Worm (Caenorhabditis elegans) whole organism, L2 larva: Measurements from ENCODE around the gene srg-6.

ENCODE experiments used
- C34F6.9 ChIP-seq: fragments of 150-350 bp; optimal IDR thresholded peaks from 2 replicates; lab custom pipeline; 2014; ENCODE audit warnings: missing biosample characterization, missing genetic modification characterization
- F13H6.1 ChIP-seq: sonication (generic microtip); optimal IDR thresholded peaks from 2 replicates; lab custom pipeline; 2016; ENCODE audit warnings: missing genetic modification characterization, missing compliant biosample characterization
- R02D3.7 ChIP-seq: fragments of 150-350 bp; optimal IDR thresholded peaks from 2 replicates; lab custom pipeline; 2014; ENCODE audit warnings: missing biosample characterization, missing genetic modification characterization
- Y55F3AM.14 ChIP-seq: fragments of 200-800 bp; sonication (Bioruptor generic); optimal IDR thresholded peaks from 2 replicates; lab custom pipeline; 2018; ENCODE audit warnings: mild to moderate bottlenecking, missing genetic modification characterization, missing compliant biosample characterization
- ZK546.5 ChIP-seq: sonication (generic microtip); optimal IDR thresholded peaks from 2 replicates; lab custom pipeline; 2017; ENCODE audit warnings: missing biosample characterization, missing genetic modification characterization
- alr-1 ChIP-seq: fragments of 150-350 bp; optimal IDR thresholded peaks from 2 replicates; lab custom pipeline; 2014; ENCODE audit warnings: missing biosample characterization, missing genetic modification characterization
- aly-2 ChIP-seq: fragments of 150-350 bp; optimal IDR thresholded peaks from 2 replicates; lab custom pipeline; 2014; ENCODE audit warnings: missing biosample characterization, missing genetic modification characterization
- ama-1 ChIP-seq: fragments of 150-350 bp; optimal IDR thresholded peaks from 2 replicates; lab custom pipeline; 2018; ENCODE audit warnings: inconsistent platforms
- blmp-1 ChIP-seq: sonication (generic microtip); optimal IDR thresholded peaks from 2 replicates; lab custom pipeline; 2017; ENCODE audit warnings: missing genetic modification characterization, mild to moderate bottlenecking, missing compliant biosample characterization, antibody characterized with exemption, moderate library complexity; ENCODE audit not compliant: insufficient read depth
- ceh-16 ChIP-seq: fragments of 150-350 bp; optimal IDR thresholded peaks from 2 replicates; lab custom pipeline; 2014; ENCODE audit warnings: missing biosample characterization, missing genetic modification characterization
- ceh-82 ChIP-seq: fragments of 150-350 bp; optimal IDR thresholded peaks from 2 replicates; lab custom pipeline; 2014; ENCODE audit warnings: missing biosample characterization, missing genetic modification characterization
- crh-2 ChIP-seq: sonication (generic microtip); optimal IDR thresholded peaks from 2 replicates; lab custom pipeline; 2017; ENCODE audit warnings: missing biosample characterization, missing genetic modification characterization
- dmd-4 ChIP-seq: sonication (generic microtip); optimal IDR thresholded peaks from 2 replicates; lab custom pipeline; 2017; ENCODE audit warnings: missing biosample characterization, missing genetic modification characterization
- elt-1 ChIP-seq: fragments of 150-350 bp; optimal IDR thresholded peaks from 2 replicates; lab custom pipeline; 2014; ENCODE audit warnings: missing biosample characterization, missing genetic modification characterization
- elt-3 ChIP-seq: sonication (generic microtip); optimal IDR thresholded peaks from 2 replicates; lab custom pipeline; 2017; ENCODE audit warnings: missing biosample characterization, missing genetic modification characterization
- fos-1 ChIP-seq: fragments of 150-350 bp; optimal IDR thresholded peaks from 2 replicates; lab custom pipeline; 2014; ENCODE audit warnings: missing biosample characterization, missing genetic modification characterization
- lin-11 ChIP-seq: fragments of 150-350 bp; sonication (generic microtip); optimal IDR thresholded peaks from 2 replicates; lab custom pipeline; 2014; ENCODE audit warnings: missing biosample characterization, missing genetic modification characterization, inconsistent platforms, mixed read lengths
- lin-39 ChIP-seq: fragments of 150-350 bp; optimal IDR thresholded peaks from 2 replicates; lab custom pipeline; 2014; ENCODE audit warnings: missing biosample characterization, missing genetic modification reagents, missing genetic modification characterization
- lsy-2 ChIP-seq, 2 experiments: fragments of 150-350 bp in 1 of 2; sonication (generic microtip) in 1 of 2; optimal IDR thresholded peaks; 2 replicates each; lab custom pipeline; 2014 to 2017; ENCODE audit warnings: missing biosample characterization in 2 of 2, missing genetic modification characterization in 2 of 2
- mab-5 ChIP-seq: fragments of 150-350 bp; optimal IDR thresholded peaks from 2 replicates; lab custom pipeline; 2014; ENCODE audit warnings: missing biosample characterization, missing genetic modification characterization
- mbf-1 ChIP-seq: sonication (generic microtip); optimal IDR thresholded peaks from 2 replicates; lab custom pipeline; 2017; ENCODE audit warnings: missing biosample characterization, missing genetic modification characterization
- mdl-1 ChIP-seq, 2 experiments: fragments of 150-350 bp in 1 of 2; sonication (generic microtip) in 1 of 2; optimal IDR thresholded peaks; 2 replicates each; lab custom pipeline; 2017; ENCODE audit warnings: missing biosample characterization in 2 of 2, missing genetic modification characterization in 2 of 2
- nhr-10 ChIP-seq: sonication (generic microtip); optimal IDR thresholded peaks from 2 replicates; lab custom pipeline; 2017; ENCODE audit warnings: missing biosample characterization, missing genetic modification characterization
- nhr-12 ChIP-seq: fragments of 150-350 bp; optimal IDR thresholded peaks from 2 replicates; lab custom pipeline; 2014; ENCODE audit warnings: missing biosample characterization, missing genetic modification characterization
- nhr-129 ChIP-seq: fragments of 150-350 bp; optimal IDR thresholded peaks from 2 replicates; lab custom pipeline; 2014; ENCODE audit warnings: missing biosample characterization, missing genetic modification characterization
- nhr-23 ChIP-seq: fragments of 150-350 bp; optimal IDR thresholded peaks from 2 replicates; lab custom pipeline; 2014; ENCODE audit warnings: missing biosample characterization, missing genetic modification reagents, missing genetic modification characterization
- nhr-25 ChIP-seq: fragments of 150-350 bp; sonication (generic microtip); optimal IDR thresholded peaks from 3 replicates; lab custom pipeline; 2014; ENCODE audit warnings: missing biosample characterization, missing genetic modification characterization
- nhr-6 ChIP-seq: fragments of 150-350 bp; optimal IDR thresholded peaks from 2 replicates; lab custom pipeline; 2014; ENCODE audit warnings: missing biosample characterization, missing genetic modification characterization
- nhr-77 ChIP-seq: fragments of 150-350 bp; optimal IDR thresholded peaks from 2 replicates; lab custom pipeline; 2014; ENCODE audit warnings: missing biosample characterization, missing genetic modification characterization
- sem-4 ChIP-seq: fragments of 150-350 bp; optimal IDR thresholded peaks from 2 replicates; lab custom pipeline; 2014; ENCODE audit warnings: missing biosample characterization, missing genetic modification reagents, missing genetic modification characterization
- sma-3 ChIP-seq: sonication (generic microtip); optimal IDR thresholded peaks from 2 replicates; lab custom pipeline; 2016; ENCODE audit warnings: missing genetic modification reagents, missing genetic modification characterization, missing compliant biosample characterization
- sma-9 ChIP-seq, 2 experiments: fragments of 150-350 bp in 1 of 2; sonication (generic microtip) in 1 of 2; optimal IDR thresholded peaks; 2 replicates each; lab custom pipeline; 2014 to 2016; ENCODE audit warnings: missing genetic modification characterization in 2 of 2, mild to moderate bottlenecking in 1 of 2, missing biosample characterization in 1 of 2, missing compliant biosample characterization in 1 of 2, missing genetic modification reagents in 1 of 2, moderate library complexity in 1 of 2
- unc-39 ChIP-seq: fragments of 150-350 bp; optimal IDR thresholded peaks from 2 replicates; lab custom pipeline; 2014; ENCODE audit warnings: missing biosample characterization, missing genetic modification characterization
- unc-55 ChIP-seq: fragments of 150-350 bp; sonication (generic microtip); optimal IDR thresholded peaks from 3 replicates; lab custom pipeline; 2014; ENCODE audit warnings: missing biosample characterization, missing genetic modification reagents, missing genetic modification characterization
- unc-62 ChIP-seq: fragments of 150-350 bp; optimal IDR thresholded peaks from 2 replicates; lab custom pipeline; 2014; ENCODE audit warnings: missing biosample characterization, missing genetic modification reagents, missing genetic modification characterization
- zag-1 ChIP-seq: fragments of 150-350 bp; optimal IDR thresholded peaks from 2 replicates; lab custom pipeline; 2014; ENCODE audit warnings: missing biosample characterization, missing genetic modification characterization
- ztf-1 ChIP-seq: fragments of 200-800 bp; sonication (Bioruptor generic); conservative IDR thresholded peaks from 2 replicates; pipeline ENCODE4 v1.3.6; 2022; ENCODE audit warnings: missing genetic modification characterization, missing compliant biosample characterization
- ztf-11 ChIP-seq: sonication (generic microtip); optimal IDR thresholded peaks from 2 replicates; lab custom pipeline; 2017; ENCODE audit warnings: missing biosample characterization, missing genetic modification characterization
- ztf-4 ChIP-seq: fragments of 150-350 bp; optimal IDR thresholded peaks from 2 replicates; lab custom pipeline; 2014; ENCODE audit warnings: missing biosample characterization, missing genetic modification characterization

srg-6 gene

ce11 chrIII:6270277-6270676, 4.5 kb upstream of the srg-6 start, which contains the start of gene srg-3:
TSS of gene srg-3 (minus strand) at chrIII:6270377.
- TF ChIP-seq mdl-1 (tag; optimal IDR thresholded peaks at IDR 0.05; lab: Kevin White, UChicago) (no peak), sma-3 (GFP tag; lab: Kevin White, UChicago) (no peak), mbf-1 (tag; lab: Kevin White, UChicago) (no peak), unc-62 (GFP tag; lab: Kevin White, UChicago) (no peak), R02D3.7 (no peak), C34F6.9 (tag; lab: Kevin White, UChicago) (no peak), fos-1 (tag; lab: Kevin White, UChicago) (no peak), lin-11 (tag; lab: Kevin White, UChicago) (no peak), elt-1 (tag; lab: Kevin White, UChicago) (no peak), ceh-82 (no peak), dmd-4 (tag; lab: Kevin White, UChicago) (no peak)

- TF ChIP-seq elt-3 (no peak), nhr-10 (tag; lab: Kevin White, UChicago) (no peak), unc-55 (no peak), lsy-2 (tag; optimal IDR thresholded peaks at IDR 0.05; lab: Kevin White, UChicago) (no peak), crh-2 (tag; lab: Kevin White, UChicago) (no peak), nhr-6 (tag; lab: Kevin White, UChicago) (no peak), ztf-1 (GFP tag; lab: Robert Waterston, UW) (no peak), mab-5 (tag; lab: Kevin White, UChicago) (no peak)
- TF ChIP-seq, all 48 proteins: peak for 0
Measured at ce11 chrIII:6268061-6268460, 2.2 kb upstream of the srg-6 start, which contains the start of gene srg-7. TSS of gene srg-7 (minus strand) at chrIII:6268161.

ce11 chrIII:6264447-6264846, 1.4 kb downstream of the srg-6 start, which contains the start of gene srg-5:
TSS of gene srg-5 (minus strand) at chrIII:6264547.
- TF ChIP-seq unc-55 (no peak), mab-5 (tag; lab: Kevin White, UChicago) (no peak), ztf-4 (tag; lab: Kevin White, UChicago) (no peak), Y55F3AM.14 (GFP tag; lab: Kevin White, UChicago) (no peak), nhr-23 (no peak), mbf-1 (tag; lab: Kevin White, UChicago) (no peak), unc-39 (no peak), ztf-11 (tag; lab: Kevin White, UChicago) (no peak), aly-2 (tag; lab: Kevin White, UChicago) (no peak), F13H6.1 (tag; lab: Kevin White, UChicago) (no peak), zag-1 (tag; lab: Kevin White, UChicago) (no peak), nhr-6 (tag; lab: Kevin White, UChicago) (no peak), sma-9 (GFP tag; optimal IDR thresholded peaks at IDR 0.05; lab: Kevin White, UChicago) (no peak), sma-9 (tag; optimal IDR thresholded peaks at IDR 0.05; lab: Kevin White, UChicago) (no peak)

- TF ChIP-seq sem-4 (tag; lab: Kevin White, UChicago) (no peak), ama-1 (no peak), nhr-77 (tag; lab: Kevin White, UChicago) (no peak), lsy-2 (tag; optimal IDR thresholded peaks at IDR 0.05; lab: Kevin White, UChicago) (no peak), mdl-1 (tag; optimal IDR thresholded peaks at IDR 0.05; lab: Kevin White, UChicago) (no peak), ztf-1 (GFP tag; lab: Robert Waterston, UW) (no peak), alr-1 (tag; lab: Kevin White, UChicago) (no peak), ztf-4 (tag; lab: Kevin White, UChicago) (no peak), nhr-129 (tag; lab: Kevin White, UChicago) (no peak), lin-39 (no peak), aly-2 (tag; lab: Kevin White, UChicago) (no peak), sma-9 (GFP tag; optimal IDR thresholded peaks at IDR 0.05; lab: Kevin White, UChicago) (no peak), sma-9 (tag; optimal IDR thresholded peaks at IDR 0.05; lab: Kevin White, UChicago) (no peak)
Measured at ce11 chrIII:6261985-6262384, 3.8 kb downstream of the srg-6 start, which contains the start of gene srg-4. TSS of gene srg-4 (minus strand) at chrIII:6262085.

- TF ChIP-seq sma-9 (GFP tag; optimal IDR thresholded peaks at IDR 0.05; lab: Kevin White, UChicago), result no peak
- no peak for TF ChIP-seq sma-9 (tag; optimal IDR thresholded peaks at IDR 0.05; lab: Kevin White, UChicago)
- no peak for TF ChIP-seq ama-1
- no peak for TF ChIP-seq lin-39
- no peak for TF ChIP-seq unc-39
- no peak for TF ChIP-seq elt-3
- TF ChIP-seq aly-2 (tag; lab: Kevin White, UChicago), result no peak
- no peak for TF ChIP-seq lsy-2 (tag; optimal IDR thresholded peaks at IDR 0.05; lab: Kevin White, UChicago)
- TF ChIP-seq F13H6.1 (tag; lab: Kevin White, UChicago), result no peak
- no peak for TF ChIP-seq ztf-4 (tag; lab: Kevin White, UChicago)
- no peak for TF ChIP-seq nhr-25 (tag; lab: Kevin White, UChicago)
- no peak for TF ChIP-seq nhr-12
- no peak for TF ChIP-seq sem-4 (tag; lab: Kevin White, UChicago)
- TF ChIP-seq nhr-77 (tag; lab: Kevin White, UChicago), result no peak
- no peak for TF ChIP-seq ZK546.5 (tag; lab: Kevin White, UChicago)
- no peak for TF ChIP-seq dmd-4 (tag; lab: Kevin White, UChicago)
- TF ChIP-seq blmp-1 (tag; lab: Kevin White, UChicago), result no peak
- TF ChIP-seq ceh-16, result no peak
- TF ChIP-seq, all 48 proteins: peak for 0
Measured at ce11 chrIII:6260115-6260514, 5.7 kb downstream of the srg-6 start, which contains the start of gene srg-2. TSS of gene srg-2 (minus strand) at chrIII:6260215.
